Fruit fly (Drosophila melanogaster) whole organism, embryonic: ENCODE data around the gene CG13311.

Experiments used
- Abd-B ChIP-seq: fragments of 200-800 bp; sonication (Bioruptor generic); optimal IDR thresholded peaks from 2 replicates; lab custom pipeline; 2018; ENCODE audit warnings: missing biosample characterization, mild to moderate bottlenecking, missing genetic modification characterization, moderate library complexity
- Antp ChIP-seq: fragments of 200-800 bp; sonication (Bioruptor generic); optimal IDR thresholded peaks from 3 replicates; lab custom pipeline; 2016; ENCODE audit warnings: missing biosample characterization, missing genetic modification characterization
- Bdp1 ChIP-seq: fragments of 200-800 bp; sonication (Bioruptor generic); optimal IDR thresholded peaks from 3 replicates; lab custom pipeline; 2016; ENCODE audit warnings: missing biosample characterization, missing genetic modification characterization
- CG10462 ChIP-seq: fragments of 200-800 bp; sonication (Bioruptor generic); optimal IDR thresholded peaks from 2 replicates; lab custom pipeline; 2016; ENCODE audit warnings: missing biosample characterization, missing genetic modification characterization
- CG14014 ChIP-seq: fragments of 200-800 bp; sonication (Bioruptor generic); IDR thresholded peaks from 2 replicates; pipeline ENCODE4 v1.3.6; 2022; ENCODE audit warnings: missing biosample characterization, missing genetic modification characterization
- CG14050 ChIP-seq: fragments of 200-800 bp; sonication (Bioruptor generic); IDR thresholded peaks from 3 replicates; pipeline ENCODE4 v1.3.6; 2022; ENCODE audit warnings: missing biosample characterization, missing genetic modification characterization
- CG1647 ChIP-seq: fragments of 200-800 bp; sonication (Bioruptor generic); optimal IDR thresholded peaks from 3 replicates; lab custom pipeline; 2016; ENCODE audit warnings: missing biosample characterization, missing genetic modification characterization
- CG17912 ChIP-seq: fragments of 200-800 bp; sonication (Bioruptor generic); optimal IDR thresholded peaks from 2 replicates; lab custom pipeline; 2018; ENCODE audit warnings: missing biosample characterization, mild to moderate bottlenecking, missing genetic modification characterization
- CG2199 ChIP-seq: fragments of 200-800 bp; sonication (Bioruptor generic); IDR thresholded peaks from 3 replicates; pipeline ENCODE4 v1.3.6; 2022; ENCODE audit warnings: missing biosample characterization, missing genetic modification characterization
- CG3407 ChIP-seq: fragments of 200-800 bp; sonication (Bioruptor generic); optimal IDR thresholded peaks from 2 replicates; lab custom pipeline; 2018; ENCODE audit warnings: missing biosample characterization, mild to moderate bottlenecking, missing genetic modification characterization
- CG5245 ChIP-seq: fragments of 200-800 bp; sonication (Bioruptor generic); optimal IDR thresholded peaks from 3 replicates; lab custom pipeline; 2016; ENCODE audit warnings: missing biosample characterization, missing genetic modification characterization
- CG7357 ChIP-seq: fragments of 200-800 bp; sonication (Bioruptor generic); IDR thresholded peaks from 3 replicates; pipeline ENCODE4 v1.3.6; 2022; ENCODE audit warnings: missing biosample characterization, missing genetic modification characterization
- CG8281 ChIP-seq: fragments of 200-800 bp; sonication (Bioruptor generic); optimal IDR thresholded peaks from 2 replicates; lab custom pipeline; 2018; ENCODE audit warnings: missing biosample characterization, mild to moderate bottlenecking, missing genetic modification characterization, moderate library complexity
- CG8359 ChIP-seq: fragments of 200-800 bp; sonication (Bioruptor generic); optimal IDR thresholded peaks from 2 replicates; lab custom pipeline; 2017; ENCODE audit warnings: missing biosample characterization, mild to moderate bottlenecking, missing genetic modification characterization, borderline replicate concordance
- CG9932 ChIP-seq: fragments of 200-800 bp; sonication (Bioruptor generic); IDR thresholded peaks from 2 replicates; pipeline ENCODE4 v1.3.6; 2022; ENCODE audit warnings: missing biosample characterization, missing genetic modification characterization
- CrebB ChIP-seq: fragments of 200-800 bp; sonication (Bioruptor generic); optimal IDR thresholded peaks from 3 replicates; lab custom pipeline; 2018; ENCODE audit warnings: missing biosample characterization, mild to moderate bottlenecking, missing genetic modification characterization
- GATAe ChIP-seq: fragments of 200-800 bp; sonication (Bioruptor generic); conservative IDR thresholded peaks from 2 replicates; pipeline ENCODE4 v1.3.6; 2022; ENCODE audit warnings: missing biosample characterization, missing genetic modification characterization
- HLH4C ChIP-seq: fragments of 200-800 bp; sonication (Bioruptor generic); IDR thresholded peaks from 3 replicates; pipeline ENCODE4 v1.3.6; 2022; ENCODE audit warnings: missing biosample characterization, missing genetic modification characterization; ENCODE audit not compliant: partially characterized antibody
- Hr3 ChIP-seq: fragments of 200-800 bp; sonication (Bioruptor generic); optimal IDR thresholded peaks from 3 replicates; lab custom pipeline; 2016; ENCODE audit warnings: missing biosample characterization, missing genetic modification characterization
- MESR4 ChIP-seq: fragments of 200-800 bp; sonication (Bioruptor generic); optimal IDR thresholded peaks from 2 replicates; lab custom pipeline; 2018; ENCODE audit warnings: missing biosample characterization, mild to moderate bottlenecking, missing genetic modification characterization, moderate library complexity
- MTF-1 ChIP-seq: fragments of 200-800 bp; sonication (Bioruptor generic); optimal IDR thresholded peaks from 2 replicates; lab custom pipeline; 2018; ENCODE audit warnings: missing biosample characterization, mild to moderate bottlenecking, missing genetic modification characterization, borderline replicate concordance
- Med ChIP-seq: fragments of 200-800 bp; sonication (Bioruptor generic); peaks from one replicate; lab custom pipeline; 2016; ENCODE audit warnings: missing biosample characterization, missing genetic modification characterization, mild to moderate bottlenecking, inconsistent platforms, moderate library complexity
- Optix ChIP-seq: fragments of 200-800 bp; sonication (Bioruptor generic); IDR thresholded peaks from 3 replicates; pipeline ENCODE4 v1.3.6; 2022; ENCODE audit warnings: missing biosample characterization, missing genetic modification characterization
- Pdp1 ChIP-seq, 2 experiments: fragments of 200-800 bp; sonication (Bioruptor generic); optimal IDR thresholded peaks; 3 replicates each; lab custom pipeline; 2016; ENCODE audit warnings: missing biosample characterization in 2 of 2, missing genetic modification characterization in 2 of 2, mild to moderate bottlenecking in 1 of 2, moderate library complexity in 1 of 2
- Rfx ChIP-seq: fragments of 200-800 bp; sonication (Bioruptor generic); IDR thresholded peaks from 2 replicates; pipeline ENCODE4 v1.3.6; 2022; ENCODE audit warnings: missing biosample characterization, missing genetic modification characterization
- Sin3A ChIP-seq: fragments of >200 bp; optimal IDR thresholded peaks from 2 replicates; lab custom pipeline; 2018
- Tbp ChIP-seq: fragments of >200 bp; optimal IDR thresholded peaks from 2 replicates; lab custom pipeline; 2018; ENCODE audit warnings: missing biosample characterization, missing genetic modification characterization
- Trl ChIP-seq, 3 experiments: fragments of >200 bp in 2 of 3; fragments of 200-800 bp in 1 of 3; sonication (Bioruptor generic) in 1 of 3; optimal IDR thresholded peaks; 2 replicates in 1 of 3; 3 replicates in 2 of 3; lab custom pipeline; 2016 to 2017; ENCODE audit warnings: missing biosample characterization in 1 of 3, missing genetic modification characterization in 1 of 3
- Xrp1 ChIP-seq: fragments of 200-800 bp; sonication (Bioruptor generic); IDR thresholded peaks from 2 replicates; pipeline ENCODE4 v1.3.6; 2022; ENCODE audit warnings: missing biosample characterization, missing genetic modification characterization
- YL-1 ChIP-seq: fragments of 200-800 bp; sonication (Bioruptor generic); optimal IDR thresholded peaks from 3 replicates; lab custom pipeline; 2017; ENCODE audit warnings: missing biosample characterization, mild to moderate bottlenecking, missing genetic modification characterization
- amos ChIP-seq: fragments of 200-800 bp; sonication (Bioruptor generic); IDR thresholded peaks from 2 replicates; pipeline ENCODE4 v1.3.6; 2022; ENCODE audit warnings: missing biosample characterization, missing genetic modification characterization; ENCODE audit not compliant: partially characterized antibody
- ato ChIP-seq: fragments of 200-800 bp; sonication (Bioruptor generic); IDR thresholded peaks from 2 replicates; pipeline ENCODE4 v1.3.6; 2022; ENCODE audit warnings: missing biosample characterization, missing genetic modification characterization; ENCODE audit not compliant: partially characterized antibody
- dati ChIP-seq: fragments of 200-800 bp; sonication (Bioruptor generic); IDR thresholded peaks from 2 replicates; pipeline ENCODE4 v1.3.6; 2022; ENCODE audit warnings: missing biosample characterization, missing genetic modification characterization
- dmrt99B ChIP-seq: fragments of 200-800 bp; sonication (Bioruptor generic); optimal IDR thresholded peaks from 2 replicates; lab custom pipeline; 2018; ENCODE audit warnings: missing biosample characterization, mild to moderate bottlenecking, missing genetic modification characterization, moderate library complexity
- dpn ChIP-seq, 2 experiments: fragments of 200-800 bp; sonication (Bioruptor generic); optimal IDR thresholded peaks; 3 replicates each; lab custom pipeline; 2016; ENCODE audit warnings: missing biosample characterization in 2 of 2, missing genetic modification characterization in 2 of 2
- eve ChIP-seq, 2 experiments: fragments of >200 bp; optimal IDR thresholded peaks; 2 replicates each; lab custom pipeline; 2017; ENCODE audit warnings: missing biosample characterization in 2 of 2, missing genetic modification characterization in 2 of 2
- exex ChIP-seq: fragments of 200-800 bp; sonication (Bioruptor generic); optimal IDR thresholded peaks from 4 replicates; lab custom pipeline; 2018; ENCODE audit warnings: missing biosample characterization, mild to moderate bottlenecking, missing genetic modification characterization, moderate library complexity
- fd96Cb ChIP-seq: fragments of 200-800 bp; sonication (Bioruptor generic); optimal IDR thresholded peaks from 2 replicates; lab custom pipeline; 2018; ENCODE audit warnings: missing biosample characterization, mild to moderate bottlenecking, missing genetic modification characterization, moderate library complexity
- h ChIP-seq: fragments of >200 bp; optimal IDR thresholded peaks from 2 replicates; lab custom pipeline; 2017
- lmd ChIP-seq: fragments of 200-800 bp; sonication (Bioruptor generic); IDR thresholded peaks from 2 replicates; pipeline ENCODE4 v1.3.6; 2022; ENCODE audit warnings: missing biosample characterization, missing genetic modification characterization
- ro ChIP-seq: fragments of 200-800 bp; sonication (Bioruptor generic); IDR thresholded peaks from 2 replicates; pipeline ENCODE4 v1.3.6; 2022; ENCODE audit warnings: missing biosample characterization, missing genetic modification characterization
- schlank ChIP-seq: fragments of 200-800 bp; sonication (Bioruptor generic); optimal IDR thresholded peaks from 2 replicates; lab custom pipeline; 2018; ENCODE audit warnings: missing biosample characterization, mild to moderate bottlenecking, missing genetic modification characterization
- sisA ChIP-seq: fragments of 200-800 bp; sonication (Bioruptor generic); IDR thresholded peaks from 2 replicates; pipeline ENCODE4 v1.3.6; 2022; ENCODE audit warnings: missing biosample characterization, missing genetic modification characterization
- sob ChIP-seq: fragments of 200-800 bp; sonication (Bioruptor generic); IDR thresholded peaks from 2 replicates; pipeline ENCODE4 v1.3.6; 2022; ENCODE audit warnings: missing biosample characterization, missing genetic modification characterization
- sug ChIP-seq: fragments of 200-800 bp; optimal IDR thresholded peaks from 2 replicates; lab custom pipeline; 2019; ENCODE audit warnings: missing biosample characterization, mild to moderate bottlenecking, missing genetic modification characterization, moderate library complexity
- usp ChIP-seq: fragments of >200 bp; optimal IDR thresholded peaks from 2 replicates; lab custom pipeline; 2017; ENCODE audit warnings: missing biosample characterization, missing genetic modification characterization
- zen ChIP-seq: fragments of 200-800 bp; sonication (Bioruptor generic); optimal IDR thresholded peaks from 3 replicates; lab custom pipeline; 2018; ENCODE audit warnings: missing biosample characterization, mild to moderate bottlenecking, missing genetic modification characterization, moderate library complexity

Gene CG13311

dm6 chr3L:8798539-8798938 lies 3.4 kb downstream of the CG13311 start:
- peak in 1 of 2 experiments; percentile 70 for TF ChIP-seq eve (GFP tag; optimal IDR thresholded peaks at IDR 0.05; lab: Kevin White, UChicago)
- peak; percentile 100 for TF ChIP-seq CG8359 (GFP tag; lab: Kevin White, UChicago)
- no peak for TF ChIP-seq schlank
- peak; percentile 28 for TF ChIP-seq Tbp (GFP tag; lab: Kevin White, UChicago)
- TF ChIP-seq, all 482 proteins: peak for 3

- TF ChIP-seq HLH4C (no peak), Hr3 (GFP tag; lab: Kevin White, UChicago) (no peak), Pdp1 (GFP tag; optimal IDR thresholded peaks at IDR 0.05; lab: Kevin White, UChicago) (peak in 1 of 2 experiments; percentile 67), CG2199 (peak; percentile 93)
Measured at dm6 chr3L:8798129-8798528, 3.8 kb downstream of the CG13311 start.

dm6 chr3L:8788445-8788844 lies 13.5 kb downstream of the CG13311 start, which contains the start of gene Acbp5:
Gene Acbp5, minus strand, starts transcription at chr3L:8788545.
- peak in 1 of 2 experiments; percentile 5 for TF ChIP-seq Pdp1 (GFP tag; optimal IDR thresholded peaks at IDR 0.05; lab: Kevin White, UChicago)
- TF ChIP-seq MESR4 (GFP tag; lab: Kevin White, UChicago), result no peak
- TF ChIP-seq Trl (optimal IDR thresholded peaks at IDR 0.05; lab: Kevin White, UChicago), result no peak
- no peak for TF ChIP-seq Trl (GFP tag; optimal IDR thresholded peaks at IDR 0.05; lab: Kevin White, UChicago)
- peak; percentile 53 for TF ChIP-seq exex (tag; lab: Kevin White, UChicago)
- no peak for TF ChIP-seq usp
- TF ChIP-seq CrebB (tag; lab: Kevin White, UChicago), result no peak

dm6 chr3L:8787701-8788100 lies 14.3 kb downstream of the CG13311 start:
- TF ChIP-seq ato (GFP tag; lab: Robert Waterston, UW) (no peak), GATAe (GFP tag; lab: Robert Waterston, UW) (no peak; the same call in 1 of the 2 replicates), CG8281 (tag; lab: Kevin White, UChicago) (no peak), MTF-1 (GFP tag; lab: Kevin White, UChicago) (no peak), Optix (no peak), CG14050 (GFP tag; lab: Robert Waterston, UW) (no peak), CG7357 (GFP tag; lab: Robert Waterston, UW) (no peak), CG17912 (GFP tag; lab: Kevin White, UChicago) (no peak), CG5245 (GFP tag; lab: Kevin White, UChicago) (no peak), Xrp1 (GFP tag; lab: Robert Waterston, UW) (no peak), CG3407 (no peak), dpn (GFP tag; optimal IDR thresholded peaks at IDR 0.05; lab: Kevin White, UChicago) (no peak), Antp (GFP tag; lab: Kevin White, UChicago) (no peak), dmrt99B (no peak), amos (GFP tag; lab: Robert Waterston, UW) (no peak), Med (GFP tag; lab: Kevin White, UChicago) (no peak), YL-1 (GFP tag; lab: Kevin White, UChicago) (no peak), fd96Cb (tag; lab: Kevin White, UChicago) (no peak), lmd (no peak), zen (tag; lab: Kevin White, UChicago) (no peak), sob (no peak), h (lab: Kevin White, UChicago) (no peak), CG9932 (no peak), CG14014 (no peak), Abd-B (no peak), ro (no peak), dati (GFP tag; lab: Robert Waterston, UW) (no peak), Bdp1 (no peak), HLH4C (no peak), Sin3A (lab: Kevin White, UChicago) (no peak), CG1647 (GFP tag; lab: Kevin White, UChicago) (no peak), Rfx (GFP tag; lab: Robert Waterston, UW) (no peak), sisA (GFP tag; lab: Robert Waterston, UW) (no peak), CG10462 (GFP tag; lab: Kevin White, UChicago) (no peak), sug (peak; percentile 44)
